Fruit fly (Drosophila melanogaster) whole organism, embryonic: ENCODE measurements around the gene CG9166.

ENCODE experiments used
- Abd-B ChIP-seq: fragments of 200-800 bp; sonication (Bioruptor generic); optimal IDR thresholded peaks from 2 replicates; lab custom pipeline; 2018; ENCODE audit warnings: missing biosample characterization, mild to moderate bottlenecking, missing genetic modification characterization, moderate library complexity
- Adf1 ChIP-seq: fragments of 200-800 bp; sonication (Bioruptor generic); IDR thresholded peaks from 2 replicates; pipeline ENCODE4 v1.3.6; 2022; ENCODE audit warnings: missing biosample characterization, missing genetic modification characterization
- BEAF-32 ChIP-seq: fragments of 200-800 bp; sonication (Bioruptor generic); optimal IDR thresholded peaks from 3 replicates; lab custom pipeline; 2017; ENCODE audit warnings: missing biosample characterization, missing genetic modification characterization, mild to moderate bottlenecking, moderate library complexity, missing genetic modification reagents
- Blimp-1 ChIP-seq: fragments of 200-800 bp; sonication (Bioruptor generic); optimal IDR thresholded peaks from 3 replicates; lab custom pipeline; 2018; ENCODE audit warnings: missing biosample characterization, missing genetic modification characterization, mild to moderate bottlenecking, moderate library complexity, missing genetic modification reagents
- CG10366 ChIP-seq: fragments of 200-800 bp; sonication (Bioruptor generic); IDR thresholded peaks from 2 replicates; pipeline ENCODE4 v1.3.6; 2022; ENCODE audit warnings: missing biosample characterization, missing genetic modification characterization
- CG10565 ChIP-seq: fragments of 200-800 bp; sonication (Bioruptor generic); optimal IDR thresholded peaks from 3 replicates; lab custom pipeline; 2016; ENCODE audit warnings: missing biosample characterization, mild to moderate bottlenecking, missing genetic modification characterization
- CG11093 ChIP-seq: fragments of 200-800 bp; sonication (Bioruptor generic); IDR thresholded peaks from 3 replicates; pipeline ENCODE4 v1.3.6; 2022; ENCODE audit warnings: missing biosample characterization, missing genetic modification characterization
- CG14441 ChIP-seq: fragments of 200-800 bp; sonication (Bioruptor generic); IDR thresholded peaks from 2 replicates; pipeline ENCODE4 v1.3.6; 2022; ENCODE audit warnings: missing biosample characterization, missing genetic modification characterization
- CG14710 ChIP-seq: fragments of 200-800 bp; sonication (Bioruptor generic); optimal IDR thresholded peaks from 3 replicates; lab custom pipeline; 2019; ENCODE audit warnings: missing biosample characterization, mild to moderate bottlenecking, missing genetic modification characterization, moderate library complexity
- CG15514 ChIP-seq: fragments of 200-800 bp; sonication (Bioruptor generic); optimal IDR thresholded peaks from 3 replicates; lab custom pipeline; 2017; ENCODE audit warnings: missing biosample characterization, missing genetic modification characterization, mild to moderate bottlenecking, moderate library complexity, missing genetic modification reagents
- CG16815 ChIP-seq: fragments of 200-800 bp; sonication (Bioruptor generic); optimal IDR thresholded peaks from 3 replicates; lab custom pipeline; 2017; ENCODE audit warnings: missing biosample characterization, mild to moderate bottlenecking, missing genetic modification characterization
- CG17359 ChIP-seq: fragments of 200-800 bp; sonication (Bioruptor generic); optimal IDR thresholded peaks from 3 replicates; lab custom pipeline; 2018; ENCODE audit warnings: missing biosample characterization, mild to moderate bottlenecking, missing genetic modification characterization, moderate library complexity
- CG2199 ChIP-seq: fragments of 200-800 bp; sonication (Bioruptor generic); IDR thresholded peaks from 3 replicates; pipeline ENCODE4 v1.3.6; 2022; ENCODE audit warnings: missing biosample characterization, missing genetic modification characterization
- CG2202 ChIP-seq: fragments of 200-800 bp; sonication (Bioruptor generic); optimal IDR thresholded peaks from 2 replicates; lab custom pipeline; 2018; ENCODE audit warnings: missing biosample characterization, mild to moderate bottlenecking, missing genetic modification characterization
- CG2889 ChIP-seq: fragments of 200-800 bp; sonication (Bioruptor generic); IDR thresholded peaks from 3 replicates; pipeline ENCODE4 v1.3.6; 2022; ENCODE audit warnings: missing biosample characterization, missing genetic modification characterization
- CG30403 ChIP-seq: fragments of 200-800 bp; sonication (Bioruptor generic); optimal IDR thresholded peaks from 3 replicates; lab custom pipeline; 2016; ENCODE audit warnings: missing biosample characterization, missing genetic modification characterization
- CG33213 ChIP-seq: fragments of 200-800 bp; sonication (Bioruptor generic); optimal IDR thresholded peaks from 3 replicates; lab custom pipeline; 2016; ENCODE audit warnings: missing biosample characterization, missing genetic modification characterization
- CG4820 ChIP-seq: fragments of 200-800 bp; sonication (Bioruptor generic); optimal IDR thresholded peaks from 3 replicates; lab custom pipeline; 2016; ENCODE audit warnings: missing biosample characterization, missing genetic modification characterization
- CG5180 ChIP-seq: fragments of 200-800 bp; sonication (Bioruptor generic); optimal IDR thresholded peaks from 3 replicates; lab custom pipeline; 2017; ENCODE audit warnings: missing biosample characterization, missing genetic modification characterization, mild to moderate bottlenecking, moderate library complexity, missing genetic modification reagents
- CG5245 ChIP-seq: fragments of 200-800 bp; sonication (Bioruptor generic); optimal IDR thresholded peaks from 3 replicates; lab custom pipeline; 2016; ENCODE audit warnings: missing biosample characterization, missing genetic modification characterization
- CG6654 ChIP-seq: fragments of 200-800 bp; sonication (Bioruptor generic); optimal IDR thresholded peaks from 2 replicates; lab custom pipeline; 2017; ENCODE audit warnings: missing biosample characterization, mild to moderate bottlenecking, missing genetic modification characterization
- CG7745 ChIP-seq: fragments of 200-800 bp; sonication (Bioruptor generic); optimal IDR thresholded peaks from 2 replicates; lab custom pipeline; 2018; ENCODE audit warnings: missing biosample characterization, mild to moderate bottlenecking, missing genetic modification characterization, moderate library complexity
- CG8089 ChIP-seq: fragments of 200-800 bp; sonication (Bioruptor generic); optimal IDR thresholded peaks from 3 replicates; lab custom pipeline; 2016; ENCODE audit warnings: missing biosample characterization, missing genetic modification characterization
- CG8388 ChIP-seq: fragments of 200-800 bp; sonication (Bioruptor generic); optimal IDR thresholded peaks from 2 replicates; lab custom pipeline; 2019; ENCODE audit warnings: missing biosample characterization, mild to moderate bottlenecking, missing genetic modification characterization, moderate library complexity
- Deaf1 ChIP-seq: fragments of 200-800 bp; optimal IDR thresholded peaks from 3 replicates; lab custom pipeline; 2019; ENCODE audit warnings: missing biosample characterization, mild to moderate bottlenecking, missing genetic modification characterization, moderate library complexity
- Doc3 ChIP-seq: fragments of 200-800 bp; sonication (Bioruptor generic); IDR thresholded peaks from 3 replicates; pipeline ENCODE4 v1.3.6; 2022; ENCODE audit warnings: missing biosample characterization, missing genetic modification characterization; ENCODE audit not compliant: partially characterized antibody
- GATAe ChIP-seq: fragments of 200-800 bp; sonication (Bioruptor generic); conservative IDR thresholded peaks from 2 replicates; pipeline ENCODE4 v1.3.6; 2022; ENCODE audit warnings: missing biosample characterization, missing genetic modification characterization
- Hr3 ChIP-seq: fragments of 200-800 bp; sonication (Bioruptor generic); optimal IDR thresholded peaks from 3 replicates; lab custom pipeline; 2016; ENCODE audit warnings: missing biosample characterization, missing genetic modification characterization
- Hsf ChIP-seq: fragments of 200-800 bp; sonication (Bioruptor generic); optimal IDR thresholded peaks from 3 replicates; lab custom pipeline; 2016; ENCODE audit warnings: missing biosample characterization, missing genetic modification characterization
- MTF-1 ChIP-seq: fragments of 200-800 bp; sonication (Bioruptor generic); optimal IDR thresholded peaks from 2 replicates; lab custom pipeline; 2018; ENCODE audit warnings: missing biosample characterization, mild to moderate bottlenecking, missing genetic modification characterization, borderline replicate concordance
- Meics ChIP-seq: fragments of 200-800 bp; sonication (Bioruptor generic); optimal IDR thresholded peaks from 2 replicates; lab custom pipeline; 2017; ENCODE audit warnings: missing biosample characterization, mild to moderate bottlenecking, missing genetic modification characterization
- NFAT ChIP-seq: fragments of 200-800 bp; sonication (Bioruptor generic); IDR thresholded peaks from 2 replicates; pipeline ENCODE4 v1.3.6; 2022; ENCODE audit warnings: missing biosample characterization, missing genetic modification characterization
- Pdp1 ChIP-seq, 2 experiments: fragments of 200-800 bp; sonication (Bioruptor generic); optimal IDR thresholded peaks; 3 replicates each; lab custom pipeline; 2016; ENCODE audit warnings: missing biosample characterization in 2 of 2, missing genetic modification characterization in 2 of 2, mild to moderate bottlenecking in 1 of 2, moderate library complexity in 1 of 2
- Sox102F ChIP-seq: fragments of 200-800 bp; sonication (Bioruptor generic); optimal IDR thresholded peaks from 2 replicates; lab custom pipeline; 2018; ENCODE audit warnings: missing biosample characterization, mild to moderate bottlenecking, missing genetic modification characterization, moderate library complexity
- Ssrp ChIP-seq: fragments of 200-800 bp; sonication (Bioruptor generic); optimal IDR thresholded peaks from 2 replicates; lab custom pipeline; 2018; ENCODE audit warnings: missing biosample characterization, mild to moderate bottlenecking, missing genetic modification characterization, moderate library complexity
- Taf1 ChIP-seq: fragments of 200-800 bp; sonication (Bioruptor generic); IDR thresholded peaks from 2 replicates; pipeline ENCODE4 v1.3.6; 2022; ENCODE audit warnings: missing biosample characterization, missing genetic modification characterization
- Trl ChIP-seq, 3 experiments: fragments of >200 bp in 2 of 3; fragments of 200-800 bp in 1 of 3; sonication (Bioruptor generic) in 1 of 3; optimal IDR thresholded peaks; 2 replicates in 1 of 3; 3 replicates in 2 of 3; lab custom pipeline; 2016 to 2017; ENCODE audit warnings: missing biosample characterization in 1 of 3, missing genetic modification characterization in 1 of 3
- dimm ChIP-seq: fragments of 200-800 bp; sonication (Bioruptor generic); IDR thresholded peaks from 2 replicates; pipeline ENCODE4 v1.3.6; 2022; ENCODE audit warnings: missing biosample characterization, missing genetic modification characterization
- dmrt11E ChIP-seq: fragments of 200-800 bp; sonication (Bioruptor generic); optimal IDR thresholded peaks from 3 replicates; lab custom pipeline; 2018; ENCODE audit warnings: missing biosample characterization, mild to moderate bottlenecking, missing genetic modification characterization, moderate library complexity
- dmrt99B ChIP-seq: fragments of 200-800 bp; sonication (Bioruptor generic); optimal IDR thresholded peaks from 2 replicates; lab custom pipeline; 2018; ENCODE audit warnings: missing biosample characterization, mild to moderate bottlenecking, missing genetic modification characterization, moderate library complexity
- ewg ChIP-seq: fragments of 200-800 bp; sonication (Bioruptor generic); optimal IDR thresholded peaks from 3 replicates; lab custom pipeline; 2017; ENCODE audit warnings: mild to moderate bottlenecking, missing biosample characterization, missing genetic modification reagents, missing genetic modification characterization
- fd64A ChIP-seq: fragments of 200-800 bp; sonication (Bioruptor generic); optimal IDR thresholded peaks from 3 replicates; lab custom pipeline; 2018; ENCODE audit warnings: missing biosample characterization, mild to moderate bottlenecking, missing genetic modification characterization
- hkb ChIP-seq, 2 experiments: fragments of 200-800 bp in 1 of 2; fragments of >200 bp in 1 of 2; sonication (Bioruptor generic) in 1 of 2; IDR thresholded peaks in 1 of 2; optimal IDR thresholded peaks in 1 of 2; 2 replicates each; pipeline versions ENCODE4 v1.3.6 to Lab custom; 2017 to 2022; ENCODE audit warnings: missing biosample characterization in 1 of 2, missing genetic modification characterization in 1 of 2
- knrl ChIP-seq: fragments of 200-800 bp; sonication (Bioruptor generic); IDR thresholded peaks from 3 replicates; pipeline ENCODE4 v1.3.6; 2022; ENCODE audit warnings: missing biosample characterization, missing genetic modification characterization; ENCODE audit not compliant: partially characterized antibody
- pb ChIP-seq: fragments of 200-800 bp; sonication (Bioruptor generic); optimal IDR thresholded peaks from 3 replicates; lab custom pipeline; 2016; ENCODE audit warnings: missing biosample characterization, missing genetic modification characterization
- pros ChIP-seq: fragments of 200-800 bp; sonication (Bioruptor generic); optimal IDR thresholded peaks from 3 replicates; lab custom pipeline; 2019; ENCODE audit warnings: missing biosample characterization, mild to moderate bottlenecking, missing genetic modification characterization, moderate library complexity
- sens ChIP-seq: fragments of 200-800 bp; sonication (Bioruptor generic); peaks from one replicate; lab custom pipeline; 2016; ENCODE audit warnings: missing biosample characterization, missing genetic modification characterization
- sug ChIP-seq: fragments of 200-800 bp; optimal IDR thresholded peaks from 2 replicates; lab custom pipeline; 2019; ENCODE audit warnings: missing biosample characterization, mild to moderate bottlenecking, missing genetic modification characterization, moderate library complexity
- trh ChIP-seq: fragments of 200-800 bp; sonication (Bioruptor generic); optimal IDR thresholded peaks from 2 replicates; lab custom pipeline; 2016; ENCODE audit warnings: missing biosample characterization, missing genetic modification characterization
- yki ChIP-seq: fragments of >200 bp; optimal IDR thresholded peaks from 3 replicates; lab custom pipeline; 2018

CG9166 gene

dm6 chr3L:1370939-1371338, 20.0 kb downstream of the CG9166 start (continued):
- no peak for TF ChIP-seq CG2199 (GFP tag; lab: Robert Waterston, UW)
- no peak for TF ChIP-seq CG14710
- TF ChIP-seq CG33213 (GFP tag; lab: Kevin White, UChicago), result no peak
- no peak for TF ChIP-seq CG7745 (tag; lab: Kevin White, UChicago)
- TF ChIP-seq CG5180 (GFP tag; lab: Kevin White, UChicago), result no peak
- peak; percentile 18 for TF ChIP-seq Hsf (GFP tag; lab: Kevin White, UChicago)
- no peak for TF ChIP-seq yki (lab: Kevin White, UChicago)
- TF ChIP-seq pros, result no peak
- peak; percentile 51 for TF ChIP-seq Sox102F (GFP tag; lab: Kevin White, UChicago)
- no peak for TF ChIP-seq CG2202 (tag; lab: Kevin White, UChicago)
- peak; percentile 40 for TF ChIP-seq CG30403 (GFP tag; lab: Kevin White, UChicago)
- TF ChIP-seq Doc3 (GFP tag; lab: Robert Waterston, UW), result no peak
- no peak for TF ChIP-seq CG5245 (GFP tag; lab: Kevin White, UChicago)
- TF ChIP-seq hkb (optimal IDR thresholded peaks at IDR 0.05; lab: Kevin White, UChicago), result no peak
- peak; percentile 43; the same call in 1 of the 2 replicates for TF ChIP-seq hkb (GFP tag; IDR thresholded peaks at IDR 0.05; lab: Robert Waterston, UW)
- no peak for TF ChIP-seq MTF-1 (GFP tag; lab: Kevin White, UChicago)
- TF ChIP-seq fd64A (GFP tag; lab: Kevin White, UChicago), result no peak
- no peak for TF ChIP-seq sug (tag; lab: Kevin White, UChicago)
- TF ChIP-seq CG8089, result no peak
- TF ChIP-seq knrl (GFP tag; lab: Robert Waterston, UW), result no peak
- no peak for TF ChIP-seq dimm (GFP tag; lab: Robert Waterston, UW)
- peak; percentile 3 for TF ChIP-seq ewg (GFP tag; lab: Kevin White, UChicago)
- peak; percentile 29 for TF ChIP-seq Ssrp (tag; lab: Kevin White, UChicago)
- TF ChIP-seq BEAF-32 (GFP tag; lab: Kevin White, UChicago), result no peak
- TF ChIP-seq CG16815, result peak; percentile 2
- TF ChIP-seq GATAe, result no peak
- peak; percentile 43 for TF ChIP-seq sens
- no peak for TF ChIP-seq Meics (GFP tag; lab: Kevin White, UChicago)
- no peak for TF ChIP-seq Trl (optimal IDR thresholded peaks at IDR 0.05; lab: Kevin White, UChicago)
- TF ChIP-seq Trl (GFP tag; optimal IDR thresholded peaks at IDR 0.05; lab: Kevin White, UChicago), result no peak
- TF ChIP-seq CG11093 (GFP tag; lab: Robert Waterston, UW), result 0 out of 3 replicates have a peak, but pooled peaks have one; percentile 39
- TF ChIP-seq CG2889 (GFP tag; lab: Robert Waterston, UW), result no peak
- peak; percentile 60 for TF ChIP-seq CG14441 (GFP tag; lab: Robert Waterston, UW)
- TF ChIP-seq NFAT (GFP tag; lab: Robert Waterston, UW), result no peak
- peak; percentile 10 for TF ChIP-seq Hr3 (GFP tag; lab: Kevin White, UChicago)
- TF ChIP-seq dmrt99B (tag; lab: Kevin White, UChicago), result peak; percentile 47
- TF ChIP-seq pb, result no peak
- TF ChIP-seq Abd-B (GFP tag; lab: Kevin White, UChicago), result peak; percentile 18
- peak; percentile 2 for TF ChIP-seq dmrt11E (tag; lab: Kevin White, UChicago)
- TF ChIP-seq Blimp-1 (GFP tag; lab: Kevin White, UChicago), result peak; percentile 36
- no peak for TF ChIP-seq trh (GFP tag; lab: Kevin White, UChicago)
- TF ChIP-seq Taf1, result no peak
- no peak for TF ChIP-seq CG10565 (GFP tag; lab: Kevin White, UChicago)
- TF ChIP-seq Deaf1 (tag; lab: Kevin White, UChicago), result no peak
- no peak for TF ChIP-seq CG15514 (GFP tag; lab: Kevin White, UChicago)
- TF ChIP-seq CG17359, result peak; percentile 37
- no peak for TF ChIP-seq Adf1 (GFP tag; lab: Robert Waterston, UW)
- TF ChIP-seq CG4820, result peak; percentile 26
- no peak for TF ChIP-seq CG6654 (GFP tag; lab: Kevin White, UChicago)
- TF ChIP-seq CG10366 (GFP tag; lab: Robert Waterston, UW), result peak; percentile 41
- peak; percentile 4 to 13 for TF ChIP-seq Pdp1 (GFP tag; optimal IDR thresholded peaks at IDR 0.05; lab: Kevin White, UChicago)
- TF ChIP-seq CG8388, result peak; percentile 20
